Worm (Caenorhabditis elegans) whole organism, young adult: ENCODE data around the gene nra-1.

Experiments used
- B0019.2 ChIP-seq: fragments of 200-800 bp; sonication (Bioruptor generic); conservative IDR thresholded peaks from 2 replicates; pipeline ENCODE4 v1.3.6; 2022; ENCODE audit warnings: missing genetic modification reagents, missing genetic modification characterization, missing compliant biosample characterization
- C06A6.2 ChIP-seq: fragments of 200-800 bp; sonication (Bioruptor generic); conservative IDR thresholded peaks from 2 replicates; pipeline ENCODE4 v1.3.6; 2022; ENCODE audit warnings: missing genetic modification characterization, missing compliant biosample characterization
- C17E4.6 ChIP-seq: fragments of 200-800 bp; sonication (Bioruptor generic); IDR thresholded peaks from 2 replicates; pipeline ENCODE4 v1.3.6; 2022; ENCODE audit warnings: missing genetic modification reagents, missing genetic modification characterization, missing compliant biosample characterization
- D2030.7 ChIP-seq: fragments of 200-800 bp; sonication (Bioruptor generic); IDR thresholded peaks from 2 replicates; pipeline ENCODE4 v1.3.6; 2022; ENCODE audit warnings: missing genetic modification reagents, missing genetic modification characterization, missing compliant biosample characterization
- F22D6.2 ChIP-seq: sonication (generic microtip); optimal IDR thresholded peaks from 2 replicates; lab custom pipeline; 2016; ENCODE audit warnings: mild to moderate bottlenecking, missing genetic modification characterization, missing compliant biosample characterization
- F33H1.4 ChIP-seq: fragments of 200-800 bp; sonication (Bioruptor generic); IDR thresholded peaks from 2 replicates; pipeline ENCODE4 v1.3.6; 2022; ENCODE audit warnings: missing genetic modification reagents, missing genetic modification characterization, missing compliant biosample characterization
- F37B4.10 ChIP-seq: fragments of 200-800 bp; sonication (Bioruptor generic); IDR thresholded peaks from 2 replicates; pipeline ENCODE4 v1.3.6; 2022; ENCODE audit warnings: missing genetic modification characterization, missing compliant biosample characterization
- F39B2.1 ChIP-seq: fragments of 200-800 bp; sonication (Bioruptor generic); IDR thresholded peaks from 2 replicates; pipeline ENCODE4 v1.3.6; 2022; ENCODE audit warnings: missing genetic modification reagents, missing genetic modification characterization, missing compliant biosample characterization
- K11D2.4 ChIP-seq: fragments of 200-800 bp; sonication (Bioruptor generic); IDR thresholded peaks from 2 replicates; pipeline ENCODE4 v1.3.6; 2022; ENCODE audit warnings: missing genetic modification reagents, missing genetic modification characterization, missing compliant biosample characterization
- K12H6.12 ChIP-seq: fragments of 200-800 bp; sonication (Bioruptor generic); optimal IDR thresholded peaks from 2 replicates; lab custom pipeline; 2018; ENCODE audit warnings: mild to moderate bottlenecking, missing genetic modification characterization, missing compliant biosample characterization
- Y53G8AR.9 ChIP-seq: fragments of 200-800 bp; sonication (Bioruptor generic); conservative IDR thresholded peaks from 2 replicates; pipeline ENCODE4 v1.3.6; 2022; ENCODE audit warnings: missing genetic modification reagents, missing genetic modification characterization, missing compliant biosample characterization
- Y56A3A.18 ChIP-seq: fragments of 200-800 bp; sonication (Bioruptor generic); IDR thresholded peaks from 2 replicates; pipeline ENCODE4 v1.3.6; 2022; ENCODE audit warnings: missing genetic modification reagents, missing genetic modification characterization, missing compliant biosample characterization
- ama-1 ChIP-seq, 3 experiments: fragments of 150-350 bp in 1 of 3; sonication (generic microtip) in 2 of 3; optimal IDR thresholded peaks; 2 replicates each; lab custom pipeline; 2014 to 2018; ENCODE audit warnings: missing biosample characterization in 2 of 3, missing genetic modification characterization in 2 of 3, missing genetic modification reagents in 2 of 3
- athp-1 ChIP-seq: sonication (generic microtip); optimal IDR thresholded peaks from 2 replicates; lab custom pipeline; 2017; ENCODE audit warnings: mild to moderate bottlenecking, missing genetic modification characterization, missing compliant biosample characterization
- attf-3 ChIP-seq: fragments of 200-800 bp; sonication (Bioruptor generic); conservative IDR thresholded peaks from 2 replicates; pipeline ENCODE4 v1.3.6; 2022; ENCODE audit warnings: missing genetic modification reagents, missing genetic modification characterization, missing compliant biosample characterization
- attf-5 ChIP-seq: fragments of 200-800 bp; sonication (Bioruptor generic); optimal IDR thresholded peaks from 2 replicates; lab custom pipeline; 2018; ENCODE audit warnings: mild to moderate bottlenecking, missing genetic modification characterization, missing compliant biosample characterization
- attf-6 ChIP-seq: fragments of 200-800 bp; sonication (Bioruptor generic); IDR thresholded peaks from 2 replicates; pipeline ENCODE4 v1.3.6; 2022; ENCODE audit warnings: missing genetic modification reagents, missing genetic modification characterization, missing compliant biosample characterization
- cebp-1 ChIP-seq, 2 experiments: fragments of 200-800 bp in 1 of 2; sonication (Bioruptor generic) in 1 of 2; sonication (generic microtip) in 1 of 2; IDR thresholded peaks in 1 of 2; optimal IDR thresholded peaks in 1 of 2; 2 replicates each; pipeline versions ENCODE4 v1.3.6 to Lab custom; 2017 to 2022; ENCODE audit warnings: missing compliant biosample characterization in 2 of 2, missing genetic modification characterization in 2 of 2, mild to moderate bottlenecking in 1 of 2, missing genetic modification reagents in 1 of 2, moderate library complexity in 1 of 2
- cebp-2 ChIP-seq: fragments of 200-800 bp; sonication (Bioruptor generic); IDR thresholded peaks from 2 replicates; pipeline ENCODE4 v1.3.6; 2022; ENCODE audit warnings: missing genetic modification characterization, missing compliant biosample characterization
- ceh-100 ChIP-seq: fragments of 200-800 bp; sonication (Bioruptor generic); IDR thresholded peaks from 2 replicates; pipeline ENCODE4 v1.3.6; 2022; ENCODE audit warnings: missing genetic modification reagents, missing genetic modification characterization, missing compliant biosample characterization
- ceh-27 ChIP-seq: fragments of 200-800 bp; sonication (Bioruptor generic); optimal IDR thresholded peaks from 2 replicates; lab custom pipeline; 2018; ENCODE audit warnings: mild to moderate bottlenecking, missing genetic modification characterization, moderate library complexity, missing compliant biosample characterization
- ceh-40 ChIP-seq: fragments of 200-800 bp; sonication (Bioruptor generic); IDR thresholded peaks from 2 replicates; pipeline ENCODE4 v1.3.6; 2022; ENCODE audit warnings: missing genetic modification characterization, missing compliant biosample characterization
- egl-18 ChIP-seq: fragments of 200-800 bp; sonication (Bioruptor generic); IDR thresholded peaks from 2 replicates; pipeline ENCODE4 v1.3.6; 2022; ENCODE audit warnings: missing genetic modification reagents, missing genetic modification characterization, missing compliant biosample characterization
- egl-44 ChIP-seq: fragments of 200-800 bp; sonication (Bioruptor generic); IDR thresholded peaks from 2 replicates; pipeline ENCODE4 v1.3.6; 2022; ENCODE audit warnings: missing genetic modification reagents, missing genetic modification characterization, missing compliant biosample characterization
- hlh-12 ChIP-seq: sonication (generic microtip); optimal IDR thresholded peaks from 2 replicates; lab custom pipeline; 2016; ENCODE audit warnings: missing genetic modification characterization, missing compliant biosample characterization
- hrde-1 ChIP-seq: sonication (generic microtip); optimal IDR thresholded peaks from 2 replicates; lab custom pipeline; 2016; ENCODE audit warnings: missing genetic modification characterization, mild to moderate bottlenecking, missing compliant biosample characterization, moderate library complexity, missing genotype, missing genetic modification reagents, borderline replicate concordance
- lag-1 ChIP-seq: fragments of 200-800 bp; sonication (Bioruptor generic); IDR thresholded peaks from 2 replicates; pipeline ENCODE4 v1.3.6; 2022; ENCODE audit warnings: missing genetic modification reagents, missing genetic modification characterization, missing compliant biosample characterization
- let-607 ChIP-seq, 2 experiments: fragments of 200-800 bp in 1 of 2; sonication (Bioruptor generic) in 1 of 2; sonication (generic microtip) in 1 of 2; optimal IDR thresholded peaks; 2 replicates each; lab custom pipeline; 2016 to 2018; ENCODE audit warnings: mild to moderate bottlenecking in 2 of 2, missing compliant biosample characterization in 2 of 2, missing genetic modification characterization in 2 of 2, moderate library complexity in 2 of 2, missing genotype in 1 of 2
- lin-26 ChIP-seq: fragments of 200-800 bp; sonication (Bioruptor generic); IDR thresholded peaks from 2 replicates; pipeline ENCODE4 v1.3.6; 2022; ENCODE audit warnings: missing genetic modification reagents, missing genetic modification characterization, missing compliant biosample characterization
- lsl-1 ChIP-seq: fragments of 200-800 bp; sonication (Bioruptor generic); optimal IDR thresholded peaks from 2 replicates; lab custom pipeline; 2018; ENCODE audit warnings: mild to moderate bottlenecking, missing genetic modification characterization, moderate library complexity, missing compliant biosample characterization
- lsy-27 ChIP-seq: sonication (generic microtip); optimal IDR thresholded peaks from 2 replicates; lab custom pipeline; 2017; ENCODE audit warnings: missing genetic modification characterization, mild to moderate bottlenecking, missing compliant biosample characterization, antibody characterized with exemption, missing genotype, borderline replicate concordance; ENCODE audit not compliant: insufficient read depth
- madf-3 ChIP-seq: fragments of 200-800 bp; sonication (Bioruptor generic); IDR thresholded peaks from 2 replicates; pipeline ENCODE4 v1.3.6; 2022; ENCODE audit warnings: missing genetic modification reagents, missing genetic modification characterization, missing compliant biosample characterization
- madf-6 ChIP-seq: fragments of 200-800 bp; sonication (Bioruptor generic); IDR thresholded peaks from 2 replicates; pipeline ENCODE4 v1.3.6; 2022; ENCODE audit warnings: missing genetic modification reagents, missing genetic modification characterization, missing compliant biosample characterization
- mel-28 ChIP-seq: sonication (generic microtip); optimal IDR thresholded peaks from 2 replicates; lab custom pipeline; 2016; ENCODE audit warnings: borderline replicate concordance, mild to moderate bottlenecking, missing genetic modification characterization, missing compliant biosample characterization
- mxl-1 ChIP-seq: sonication (generic microtip); optimal IDR thresholded peaks from 2 replicates; lab custom pipeline; 2016; ENCODE audit warnings: missing genetic modification characterization, missing compliant biosample characterization
- nfya-2 ChIP-seq: fragments of 200-800 bp; sonication (Bioruptor generic); IDR thresholded peaks from 2 replicates; pipeline ENCODE4 v1.3.6; 2022; ENCODE audit warnings: missing genetic modification reagents, missing genetic modification characterization, missing compliant biosample characterization
- pha-4 ChIP-seq: fragments of 150-350 bp; sonication (generic microtip); optimal IDR thresholded peaks from 2 replicates; lab custom pipeline; 2014; ENCODE audit warnings: missing biosample characterization, missing genetic modification reagents, missing genetic modification characterization
- rcor-1 ChIP-seq: fragments of 200-800 bp; sonication (Bioruptor generic); IDR thresholded peaks from 2 replicates; pipeline ENCODE4 v1.3.6; 2022; ENCODE audit warnings: missing genetic modification reagents, missing genetic modification characterization, missing compliant biosample characterization
- snpc-3.4 ChIP-seq: sonication (generic microtip); optimal IDR thresholded peaks from 2 replicates; lab custom pipeline; 2017; ENCODE audit warnings: missing genetic modification characterization, mild to moderate bottlenecking, missing compliant biosample characterization, antibody characterized with exemption, moderate library complexity, missing genotype, missing genetic modification reagents
- sptf-2 ChIP-seq: fragments of 200-800 bp; sonication (Bioruptor generic); optimal IDR thresholded peaks from 2 replicates; lab custom pipeline; 2018; ENCODE audit warnings: mild to moderate bottlenecking, missing genetic modification characterization, missing compliant biosample characterization
- unc-62 ChIP-seq: fragments of 150-350 bp; optimal IDR thresholded peaks from 2 replicates; lab custom pipeline; 2014; ENCODE audit warnings: missing biosample characterization, missing genetic modification reagents, missing genetic modification characterization
- ztf-18 ChIP-seq: sonication (generic microtip); optimal IDR thresholded peaks from 2 replicates; lab custom pipeline; 2016; ENCODE audit warnings: missing genotype, mild to moderate bottlenecking, missing genetic modification characterization, missing compliant biosample characterization
- ztf-22 ChIP-seq: fragments of 200-800 bp; sonication (Bioruptor generic); optimal IDR thresholded peaks from 2 replicates; lab custom pipeline; 2018; ENCODE audit warnings: mild to moderate bottlenecking, missing genetic modification characterization, moderate library complexity, missing compliant biosample characterization
- ztf-6 ChIP-seq: fragments of 200-800 bp; sonication (Bioruptor generic); IDR thresholded peaks from 2 replicates; pipeline ENCODE4 v1.3.6; 2022; ENCODE audit warnings: missing genetic modification reagents, missing genetic modification characterization, missing compliant biosample characterization

Gene nra-1

ce11 chrIV:17279592-17280440 lies 4.2 kb downstream of the nra-1 start:
- TF ChIP-seq F22D6.2 (tag; lab: Kevin White, UChicago) = no peak
- no peak for TF ChIP-seq hrde-1 (tag; lab: Kevin White, UChicago)
- no peak for TF ChIP-seq lag-1
- TF ChIP-seq attf-5 = peak; percentile 24
- TF ChIP-seq C06A6.2 = no peak
- peak; percentile 7; the same call in 1 of the 2 replicates for TF ChIP-seq rcor-1 (GFP tag; lab: Robert Waterston, UW)
- TF ChIP-seq ama-1 (optimal IDR thresholded peaks at IDR 0.05; lab: Kevin White, UChicago) = peak; percentile 22
- TF ChIP-seq ama-1 (GFP tag; optimal IDR thresholded peaks at IDR 0.05; lab: Kevin White, UChicago) = no peak
- TF ChIP-seq snpc-3.4 (tag; lab: Kevin White, UChicago) = no peak
- TF ChIP-seq attf-6 (GFP tag; lab: Robert Waterston, UW) = peak; percentile 90
- TF ChIP-seq F39B2.1 (GFP tag; lab: Robert Waterston, UW) = no peak
- TF ChIP-seq cebp-2 (GFP tag; lab: Robert Waterston, UW) = peak; percentile 22; the same call in 1 of the 2 replicates
- TF ChIP-seq D2030.7 (GFP tag; lab: Robert Waterston, UW) = no peak; the same call in 1 of the 2 replicates
- TF ChIP-seq ztf-22 = no peak
- TF ChIP-seq F33H1.4 = no peak
- TF ChIP-seq B0019.2 (GFP tag; lab: Robert Waterston, UW) = 0 out of 2 replicates have a peak, but pooled peaks have one; percentile 31
- TF ChIP-seq nfya-2 = 0 out of 2 replicates have a peak, but pooled peaks have one; percentile 24
- TF ChIP-seq ceh-40 (GFP tag; lab: Robert Waterston, UW) = peak; percentile 53
- TF ChIP-seq Y53G8AR.9 (GFP tag; lab: Robert Waterston, UW) = peak; percentile 70
- TF ChIP-seq ztf-18 (tag; lab: Kevin White, UChicago) = peak; percentile 20
- no peak for TF ChIP-seq hlh-12 (tag; lab: Kevin White, UChicago)
- no peak for TF ChIP-seq F37B4.10 (GFP tag; lab: Robert Waterston, UW)
- peak; percentile 37 for TF ChIP-seq lsl-1 (GFP tag; lab: Kevin White, UChicago)
- no peak for TF ChIP-seq pha-4 (tag; lab: Kevin White, UChicago)
- TF ChIP-seq egl-18 (GFP tag; lab: Robert Waterston, UW) = no peak; the same call in 1 of the 2 replicates
- TF ChIP-seq attf-3 (GFP tag; lab: Robert Waterston, UW) = no peak
- TF ChIP-seq madf-3 = peak; percentile 79
- no peak for TF ChIP-seq unc-62 (GFP tag; lab: Kevin White, UChicago)
- peak; percentile 64 for TF ChIP-seq lin-26 (GFP tag; lab: Robert Waterston, UW)
- TF ChIP-seq ceh-27 = no peak
- TF ChIP-seq K12H6.12 (tag; lab: Kevin White, UChicago) = peak; percentile 0
- TF ChIP-seq let-607 (tag; optimal IDR thresholded peaks at IDR 0.05; lab: Kevin White, UChicago) = no peak
- TF ChIP-seq ztf-6 (GFP tag; lab: Robert Waterston, UW) = no peak
- TF ChIP-seq Y56A3A.18 (GFP tag; lab: Robert Waterston, UW) = no peak
- TF ChIP-seq sptf-2 (GFP tag; lab: Kevin White, UChicago) = no peak
- peak; percentile 7; the same call in 1 of the 2 replicates for TF ChIP-seq cebp-1 (GFP tag; IDR thresholded peaks at IDR 0.05; lab: Robert Waterston, UW)
- TF ChIP-seq cebp-1 (tag; optimal IDR thresholded peaks at IDR 0.05; lab: Kevin White, UChicago) = peak; percentile 33
- TF ChIP-seq C17E4.6 (GFP tag; lab: Robert Waterston, UW) = 0 out of 2 replicates have a peak, but pooled peaks have one; percentile 12
- TF ChIP-seq athp-1 = peak; percentile 52
- peak; percentile 62; the same call in 1 of the 2 replicates for TF ChIP-seq egl-44 (GFP tag; lab: Robert Waterston, UW)
- TF ChIP-seq K11D2.4 (GFP tag; lab: Robert Waterston, UW) = peak; percentile 52; the same call in 1 of the 2 replicates
- peak; percentile 67; the same call in 1 of the 2 replicates for TF ChIP-seq madf-6 (GFP tag; lab: Robert Waterston, UW)
- TF ChIP-seq lsy-27 = no peak
- TF ChIP-seq ceh-100 (GFP tag; lab: Robert Waterston, UW) = peak; percentile 31; the same call in 1 of the 2 replicates
- no peak for TF ChIP-seq mxl-1 (tag; lab: Kevin White, UChicago)
- TF ChIP-seq mel-28 (tag; lab: Kevin White, UChicago) = no peak
